Worm (Caenorhabditis elegans) whole organism, L4 larva: Measurements from ENCODE around the gene ZK1073.2.
A peak's percentile ranks its signal among the peaks of the same experiment; 100 is the strongest.

ENCODE experiments used
- D1046.2 ChIP-seq: fragments of 200-800 bp; sonication (Bioruptor generic); IDR thresholded peaks from 2 replicates; pipeline ENCODE4 v1.3.6; 2022; ENCODE audit warnings: missing genetic modification characterization, missing compliant biosample characterization
- F49E8.2 ChIP-seq: sonication (generic microtip); optimal IDR thresholded peaks from 2 replicates; lab custom pipeline; 2016; ENCODE audit warnings: missing compliant biosample characterization, mild to moderate bottlenecking, missing genetic modification characterization, borderline replicate concordance
- T26A8.4 ChIP-seq: fragments of 200-800 bp; sonication (Bioruptor generic); IDR thresholded peaks from 2 replicates; pipeline ENCODE4 v1.3.6; 2022; ENCODE audit warnings: missing genetic modification characterization, missing compliant biosample characterization
- Y5F2A.4 ChIP-seq: fragments of 200-800 bp; sonication (Bioruptor generic); optimal IDR thresholded peaks from 2 replicates; lab custom pipeline; 2018; ENCODE audit warnings: mild to moderate bottlenecking, missing genetic modification characterization, missing compliant biosample characterization
- ZK337.2 ChIP-seq: fragments of 200-800 bp; sonication (Bioruptor generic); IDR thresholded peaks from 2 replicates; pipeline ENCODE4 v1.3.6; 2022; ENCODE audit warnings: missing genetic modification reagents, missing genetic modification characterization, missing compliant biosample characterization
- ZK546.5 ChIP-seq, 2 experiments: sonication (generic microtip); optimal IDR thresholded peaks; 2 replicates each; lab custom pipeline; 2017; ENCODE audit warnings: missing biosample characterization in 2 of 2, missing genetic modification characterization in 2 of 2
- ceh-32 ChIP-seq: sonication (generic microtip); optimal IDR thresholded peaks from 2 replicates; lab custom pipeline; 2016; ENCODE audit warnings: mild to moderate bottlenecking, missing genetic modification characterization, missing compliant biosample characterization; ENCODE audit not compliant: poor library complexity
- daf-16 ChIP-seq, 3 experiments: sonication (generic microtip); optimal IDR thresholded peaks; 2 replicates each; lab custom pipeline; 2016 to 2017; ENCODE audit warnings: missing genetic modification characterization in 3 of 3, missing genetic modification reagents in 3 of 3, mild to moderate bottlenecking in 2 of 3, missing compliant biosample characterization in 2 of 3, missing biosample characterization in 1 of 3, moderate library complexity in 1 of 3
- dmd-8 ChIP-seq: fragments of 200-800 bp; sonication (Bioruptor generic); IDR thresholded peaks from 2 replicates; pipeline ENCODE4 v1.3.6; 2022; ENCODE audit warnings: missing genetic modification characterization, missing compliant biosample characterization
- dve-1 ChIP-seq: sonication (generic microtip); optimal IDR thresholded peaks from 2 replicates; lab custom pipeline; 2017; ENCODE audit warnings: antibody characterized with exemption, mild to moderate bottlenecking, missing genetic modification characterization, missing compliant biosample characterization; ENCODE audit not compliant: insufficient read depth
- egl-27 ChIP-seq: sonication (generic microtip); optimal IDR thresholded peaks from 3 replicates; lab custom pipeline; 2017; ENCODE audit warnings: missing biosample characterization, missing genetic modification reagents, missing genetic modification characterization
- egl-43 ChIP-seq: fragments of 200-800 bp; sonication (Bioruptor generic); IDR thresholded peaks from 2 replicates; pipeline ENCODE4 v1.3.6; 2022; ENCODE audit warnings: missing genetic modification reagents, missing genetic modification characterization, missing compliant biosample characterization
- hlh-11 ChIP-seq: fragments of 200-800 bp; sonication (Bioruptor generic); optimal IDR thresholded peaks from 2 replicates; lab custom pipeline; 2018; ENCODE audit warnings: mild to moderate bottlenecking, missing genetic modification characterization, missing compliant biosample characterization
- hlh-30 ChIP-seq: sonication (generic microtip); optimal IDR thresholded peaks from 2 replicates; lab custom pipeline; 2017; ENCODE audit warnings: antibody characterized with exemption, mild to moderate bottlenecking, missing genetic modification characterization, missing compliant biosample characterization; ENCODE audit not compliant: insufficient read depth
- lin-15B ChIP-seq: fragments of 150-350 bp; sonication (generic microtip); optimal IDR thresholded peaks from 3 replicates; lab custom pipeline; 2014; ENCODE audit warnings: missing biosample characterization, missing genetic modification characterization
- madf-9 ChIP-seq: fragments of 200-800 bp; sonication (Bioruptor generic); conservative IDR thresholded peaks from 2 replicates; pipeline ENCODE4 v1.3.6; 2022; ENCODE audit warnings: missing genetic modification reagents, missing genetic modification characterization, missing compliant biosample characterization
- mxl-3 ChIP-seq: fragments of 200-800 bp; sonication (Bioruptor generic); optimal IDR thresholded peaks from 2 replicates; lab custom pipeline; 2018; ENCODE audit warnings: mild to moderate bottlenecking, missing genetic modification characterization, missing compliant biosample characterization
- nhr-111 ChIP-seq: fragments of 200-800 bp; sonication (Bioruptor generic); optimal IDR thresholded peaks from 2 replicates; lab custom pipeline; 2018; ENCODE audit warnings: mild to moderate bottlenecking, missing genetic modification characterization, missing compliant biosample characterization
- nhr-237 ChIP-seq: sonication (generic microtip); optimal IDR thresholded peaks from 2 replicates; lab custom pipeline; 2017; ENCODE audit warnings: missing biosample characterization, missing genetic modification characterization
- nhr-25 ChIP-seq: sonication (generic microtip); optimal IDR thresholded peaks from 2 replicates; lab custom pipeline; 2017; ENCODE audit warnings: missing genetic modification characterization, mild to moderate bottlenecking, missing compliant biosample characterization, antibody characterized with exemption, moderate library complexity, borderline replicate concordance; ENCODE audit not compliant: insufficient read depth
- nhr-28 ChIP-seq: fragments of 150-350 bp; optimal IDR thresholded peaks from 2 replicates; lab custom pipeline; 2014; ENCODE audit warnings: missing biosample characterization, missing genetic modification characterization
- nhr-41 ChIP-seq: fragments of 200-800 bp; sonication (Bioruptor generic); IDR thresholded peaks from 2 replicates; pipeline ENCODE4 v1.3.6; 2022; ENCODE audit warnings: missing genetic modification reagents, missing genetic modification characterization, missing compliant biosample characterization
- nhr-42 ChIP-seq: fragments of 200-800 bp; sonication (Bioruptor generic); IDR thresholded peaks from 2 replicates; pipeline ENCODE4 v1.3.6; 2022; ENCODE audit warnings: missing genetic modification characterization, missing compliant biosample characterization
- nhr-76 ChIP-seq: fragments of 150-350 bp; optimal IDR thresholded peaks from 2 replicates; lab custom pipeline; 2014; ENCODE audit warnings: missing biosample characterization, missing genetic modification characterization
- php-3 ChIP-seq: fragments of 200-800 bp; sonication (Bioruptor generic); IDR thresholded peaks from 2 replicates; pipeline ENCODE4 v1.3.6; 2022; ENCODE audit warnings: missing genetic modification reagents, missing genetic modification characterization, missing compliant biosample characterization
- sdz-12 ChIP-seq: fragments of 200-800 bp; sonication (Bioruptor generic); optimal IDR thresholded peaks from 2 replicates; lab custom pipeline; 2018; ENCODE audit warnings: mild to moderate bottlenecking, missing genetic modification characterization, missing compliant biosample characterization
- set-16 ChIP-seq: fragments of 200-800 bp; sonication (Bioruptor generic); IDR thresholded peaks from 2 replicates; pipeline ENCODE4 v1.3.6; 2022; ENCODE audit warnings: missing genetic modification reagents, missing genetic modification characterization, missing compliant biosample characterization
- snpc-4 ChIP-seq: fragments of 150-350 bp; optimal IDR thresholded peaks from 2 replicates; lab custom pipeline; 2014; ENCODE audit warnings: missing biosample characterization, missing genetic modification characterization
- spr-1 ChIP-seq: sonication (generic microtip); optimal IDR thresholded peaks from 2 replicates; lab custom pipeline; 2016; ENCODE audit warnings: mild to moderate bottlenecking, missing genetic modification characterization, missing compliant biosample characterization
- tag-97 ChIP-seq: fragments of 200-800 bp; sonication (Bioruptor generic); IDR thresholded peaks from 2 replicates; pipeline ENCODE4 v1.3.6; 2022; ENCODE audit warnings: missing genetic modification characterization, missing compliant biosample characterization
- unc-62 ChIP-seq, 3 experiments: fragments of 150-350 bp in 1 of 3; sonication (generic microtip); optimal IDR thresholded peaks in 2 of 3; peaks in 1 of 3; 1 replicate in 1 of 3; 2 replicates in 2 of 3; lab custom pipeline; 2014 to 2017; ENCODE audit warnings: missing biosample characterization in 3 of 3, missing genetic modification characterization in 3 of 3, missing genetic modification reagents in 3 of 3, missing genotype in 1 of 3
- zag-1 ChIP-seq: fragments of 150-350 bp; optimal IDR thresholded peaks from 2 replicates; lab custom pipeline; 2014; ENCODE audit warnings: missing biosample characterization, missing genetic modification characterization
- zip-11 ChIP-seq: fragments of 200-800 bp; sonication (Bioruptor generic); IDR thresholded peaks from 2 replicates; pipeline ENCODE4 v1.3.6; 2022; ENCODE audit warnings: missing genetic modification characterization, missing compliant biosample characterization
- ztf-7 ChIP-seq: fragments of 150-350 bp; optimal IDR thresholded peaks from 2 replicates; lab custom pipeline; 2014; ENCODE audit warnings: missing biosample characterization, missing genetic modification characterization

Gene ZK1073.2

ce11 chrX:16117176-16117575 is 13.7 kb downstream of the ZK1073.2 start:
- TF ChIP-seq hlh-30 (tag; lab: Kevin White, UChicago) (no peak), nhr-28 (tag; lab: Kevin White, UChicago) (no peak), dmd-8 (GFP tag; lab: Robert Waterston, UW) (no peak), egl-43 (no peak), hlh-11 (no peak), mxl-3 (GFP tag; lab: Kevin White, UChicago) (no peak), D1046.2 (GFP tag; lab: Robert Waterston, UW) (no peak), ztf-7 (no peak)

DNA sequence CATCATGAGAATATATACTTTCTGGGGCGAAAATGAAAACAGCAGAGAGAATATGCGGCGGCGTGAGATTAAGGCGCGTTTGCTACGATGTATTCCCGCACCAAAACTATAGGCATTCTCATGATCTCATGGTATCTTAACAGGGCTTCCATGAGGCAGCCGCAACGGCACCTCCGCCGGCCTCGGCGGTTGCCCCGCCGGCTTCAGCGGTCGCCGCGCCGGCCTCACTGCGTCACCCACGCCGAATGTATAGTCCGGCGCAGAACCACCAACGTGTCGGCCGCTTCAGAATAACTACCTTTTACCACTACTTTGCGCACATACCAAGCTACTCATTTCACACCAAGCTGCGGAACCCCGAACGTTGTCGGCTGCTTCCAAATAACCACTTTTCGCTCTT is 14.1 kb downstream of the ZK1073.2 start:
- TF ChIP-seq set-16 (GFP tag; lab: Robert Waterston, UW) (peak; percentile 96), unc-62 (GFP tag; optimal IDR thresholded peaks at IDR 0.05 in 1 of 2; lab: Kevin White, UChicago) (peak in 1 of 2 experiments; percentile 16), unc-62 (tag; optimal IDR thresholded peaks at IDR 0.05; lab: Kevin White, UChicago) (no peak), egl-43 (peak; percentile 14; the same call in 1 of the 2 replicates), ZK546.5 (tag; optimal IDR thresholded peaks at IDR 0.05; lab: Kevin White, UChicago) (no peak)

ce11 chrX:16122628-16123027 is 19.1 kb downstream of the ZK1073.2 start:
- TF ChIP-seq php-3 (GFP tag; lab: Robert Waterston, UW) (no peak), nhr-28 (tag; lab: Kevin White, UChicago) (no peak), sdz-12 (GFP tag; lab: Kevin White, UChicago) (no peak), egl-43 (no peak), nhr-111 (no peak), nhr-41 (GFP tag; lab: Robert Waterston, UW) (no peak), snpc-4 (tag; lab: Kevin White, UChicago) (no peak), F49E8.2 (no peak), ZK546.5 (tag; optimal IDR thresholded peaks at IDR 0.05; lab: Kevin White, UChicago) (no peak), lin-15B (tag; lab: Kevin White, UChicago) (no peak), mxl-3 (GFP tag; lab: Kevin White, UChicago) (no peak), madf-9 (GFP tag; lab: Robert Waterston, UW) (no peak), nhr-42 (GFP tag; lab: Robert Waterston, UW) (no peak), nhr-237 (tag; lab: Kevin White, UChicago) (no peak), hlh-11 (no peak), spr-1 (no peak), nhr-76 (tag; lab: Kevin White, UChicago) (no peak), dve-1 (tag; lab: Kevin White, UChicago) (no peak), D1046.2 (GFP tag; lab: Robert Waterston, UW) (no peak), egl-27 (tag; lab: Kevin White, UChicago) (no peak)

ce11 chrX:16124290-16124689 is 20.8 kb downstream of the ZK1073.2 start:
- TF ChIP-seq daf-16 (GFP tag; optimal IDR thresholded peaks at IDR 0.05; lab: Kevin White, UChicago) (no peak), daf-16 (tag; optimal IDR thresholded peaks at IDR 0.05; lab: Kevin White, UChicago) (peak; percentile 4), zip-11 (GFP tag; lab: Robert Waterston, UW) (no peak), tag-97 (GFP tag; lab: Robert Waterston, UW) (no peak), T26A8.4 (no peak), zag-1 (no peak), set-16 (GFP tag; lab: Robert Waterston, UW) (peak; percentile 78), nhr-41 (GFP tag; lab: Robert Waterston, UW) (no peak), egl-43 (0 out of 2 replicates have a peak, but pooled peaks have one; percentile 21)

- TF ChIP-seq Y5F2A.4 (GFP tag; lab: Kevin White, UChicago) (no peak), set-16 (GFP tag; lab: Robert Waterston, UW) (no peak), ceh-32 (tag; lab: Kevin White, UChicago) (no peak), ZK337.2 (no peak), madf-9 (GFP tag; lab: Robert Waterston, UW) (no peak), T26A8.4 (no peak), nhr-25 (tag; lab: Kevin White, UChicago) (no peak)
Measured at ce11 chrX:16124794-16125193, 21.3 kb downstream of the ZK1073.2 start.
